Fruit fly (Drosophila melanogaster) whole organism, embryonic: ENCODE results near the gene JMJD4.

ENCODE experiments used
- CG11093 ChIP-seq: fragments of 200-800 bp; sonication (Bioruptor generic); IDR thresholded peaks from 3 replicates; pipeline ENCODE4 v1.3.6; 2022; ENCODE audit warnings: missing biosample characterization, missing genetic modification characterization
- CG6689 ChIP-seq: fragments of 200-800 bp; sonication (Bioruptor generic); IDR thresholded peaks from 2 replicates; pipeline ENCODE4 v1.3.6; 2022; ENCODE audit warnings: missing biosample characterization, missing genetic modification characterization
- CG7372 ChIP-seq: fragments of 200-800 bp; sonication (Bioruptor generic); IDR thresholded peaks from 2 replicates; pipeline ENCODE4 v1.3.6; 2022; ENCODE audit warnings: missing biosample characterization, missing genetic modification characterization
- H2.0 ChIP-seq: fragments of 200-800 bp; sonication (Bioruptor generic); IDR thresholded peaks from 2 replicates; pipeline ENCODE4 v1.3.6; 2022; ENCODE audit warnings: missing biosample characterization, missing genetic modification characterization
- Nf-YB ChIP-seq: fragments of 200-800 bp; sonication (Bioruptor generic); optimal IDR thresholded peaks from 3 replicates; lab custom pipeline; 2019; ENCODE audit warnings: missing biosample characterization, mild to moderate bottlenecking, missing genetic modification characterization, moderate library complexity
- Scr ChIP-seq: fragments of 200-800 bp; sonication (Bioruptor generic); IDR thresholded peaks from 2 replicates; pipeline ENCODE4 v1.3.6; 2022; ENCODE audit warnings: missing biosample characterization, missing genetic modification characterization; ENCODE audit not compliant: partially characterized antibody
- Sin3A ChIP-seq: fragments of >200 bp; optimal IDR thresholded peaks from 2 replicates; lab custom pipeline; 2018
- h ChIP-seq: fragments of >200 bp; optimal IDR thresholded peaks from 2 replicates; lab custom pipeline; 2017
- sna ChIP-seq: fragments of 200-800 bp; sonication (Bioruptor generic); IDR thresholded peaks from 2 replicates; pipeline ENCODE4 v1.3.6; 2022; ENCODE audit warnings: missing biosample characterization, missing genetic modification characterization; ENCODE audit not compliant: partially characterized antibody

- no peak for TF ChIP-seq CG11093 (GFP tag; lab: Robert Waterston, UW)
- no peak for TF ChIP-seq Scr
- no peak for TF ChIP-seq Sin3A (lab: Kevin White, UChicago)
- no peak for TF ChIP-seq CG7372
- no peak for TF ChIP-seq CG6689 (GFP tag; lab: Robert Waterston, UW)
- no peak for TF ChIP-seq Nf-YB
- TF ChIP-seq sna (GFP tag; lab: Robert Waterston, UW): no peak
- TF ChIP-seq H2.0 (GFP tag; lab: Robert Waterston, UW): no peak
- no peak for TF ChIP-seq h (lab: Kevin White, UChicago)
These were observed 4.5 kb downstream of the JMJD4 start, which contains the start of gene CG15155 for dm6 chr2L:18154551-18154950.
